Worm (Caenorhabditis elegans) whole organism, young adult: ENCODE results near the gene Y73F8A.36.

Source experiments
- B0261.1 ChIP-seq: sonication (generic microtip); optimal IDR thresholded peaks from 2 replicates; lab custom pipeline; 2016; ENCODE audit warnings: mild to moderate bottlenecking, missing genetic modification characterization, moderate library complexity, missing compliant biosample characterization
- F23B12.7 ChIP-seq: sonication (generic microtip); optimal IDR thresholded peaks from 2 replicates; lab custom pipeline; 2017; ENCODE audit warnings: missing genetic modification characterization, mild to moderate bottlenecking, missing compliant biosample characterization, antibody characterized with exemption, moderate library complexity; ENCODE audit not compliant: insufficient read depth
- F33H1.4 ChIP-seq: fragments of 200-800 bp; sonication (Bioruptor generic); IDR thresholded peaks from 2 replicates; pipeline ENCODE4 v1.3.6; 2022; ENCODE audit warnings: missing genetic modification reagents, missing genetic modification characterization, missing compliant biosample characterization
- F57A8.1 ChIP-seq: fragments of 200-800 bp; sonication (Bioruptor generic); optimal IDR thresholded peaks from 2 replicates; lab custom pipeline; 2018; ENCODE audit warnings: mild to moderate bottlenecking, missing genetic modification characterization, moderate library complexity, missing compliant biosample characterization
- Y56A3A.18 ChIP-seq: fragments of 200-800 bp; sonication (Bioruptor generic); IDR thresholded peaks from 2 replicates; pipeline ENCODE4 v1.3.6; 2022; ENCODE audit warnings: missing genetic modification reagents, missing genetic modification characterization, missing compliant biosample characterization
- Y95B8A.8 ChIP-seq: fragments of 200-800 bp; sonication (Bioruptor generic); IDR thresholded peaks from 2 replicates; pipeline ENCODE4 v1.3.6; 2022; ENCODE audit warnings: missing genetic modification reagents, missing genetic modification characterization, missing compliant biosample characterization
- aptf-3 ChIP-seq: fragments of 200-800 bp; sonication (Bioruptor generic); IDR thresholded peaks from 2 replicates; pipeline ENCODE4 v1.3.6; 2022; ENCODE audit warnings: missing genetic modification characterization, missing compliant biosample characterization
- atf-7 ChIP-seq: sonication (generic microtip); optimal IDR thresholded peaks from 2 replicates; lab custom pipeline; 2017; ENCODE audit warnings: mild to moderate bottlenecking, missing genetic modification characterization, missing compliant biosample characterization
- attf-3 ChIP-seq: fragments of 200-800 bp; sonication (Bioruptor generic); conservative IDR thresholded peaks from 2 replicates; pipeline ENCODE4 v1.3.6; 2022; ENCODE audit warnings: missing genetic modification reagents, missing genetic modification characterization, missing compliant biosample characterization
- attf-5 ChIP-seq: fragments of 200-800 bp; sonication (Bioruptor generic); optimal IDR thresholded peaks from 2 replicates; lab custom pipeline; 2018; ENCODE audit warnings: mild to moderate bottlenecking, missing genetic modification characterization, missing compliant biosample characterization
- attf-6 ChIP-seq: fragments of 200-800 bp; sonication (Bioruptor generic); IDR thresholded peaks from 2 replicates; pipeline ENCODE4 v1.3.6; 2022; ENCODE audit warnings: missing genetic modification reagents, missing genetic modification characterization, missing compliant biosample characterization
- cebp-2 ChIP-seq: fragments of 200-800 bp; sonication (Bioruptor generic); IDR thresholded peaks from 2 replicates; pipeline ENCODE4 v1.3.6; 2022; ENCODE audit warnings: missing genetic modification characterization, missing compliant biosample characterization
- ceh-27 ChIP-seq: fragments of 200-800 bp; sonication (Bioruptor generic); optimal IDR thresholded peaks from 2 replicates; lab custom pipeline; 2018; ENCODE audit warnings: mild to moderate bottlenecking, missing genetic modification characterization, moderate library complexity, missing compliant biosample characterization
- ceh-40 ChIP-seq: fragments of 200-800 bp; sonication (Bioruptor generic); IDR thresholded peaks from 2 replicates; pipeline ENCODE4 v1.3.6; 2022; ENCODE audit warnings: missing genetic modification characterization, missing compliant biosample characterization
- ceh-79 ChIP-seq: sonication (generic microtip); optimal IDR thresholded peaks from 2 replicates; lab custom pipeline; 2017; ENCODE audit warnings: mild to moderate bottlenecking, missing genetic modification characterization, missing compliant biosample characterization
- dpff-1 ChIP-seq: sonication (generic microtip); optimal IDR thresholded peaks from 2 replicates; lab custom pipeline; 2017; ENCODE audit warnings: mild to moderate bottlenecking, missing genetic modification characterization, missing compliant biosample characterization
- egl-18 ChIP-seq: fragments of 200-800 bp; sonication (Bioruptor generic); IDR thresholded peaks from 2 replicates; pipeline ENCODE4 v1.3.6; 2022; ENCODE audit warnings: missing genetic modification reagents, missing genetic modification characterization, missing compliant biosample characterization
- gei-17 ChIP-seq: fragments of 200-800 bp; sonication (Bioruptor generic); optimal IDR thresholded peaks from 2 replicates; lab custom pipeline; 2018; ENCODE audit warnings: mild to moderate bottlenecking, missing genetic modification characterization, missing compliant biosample characterization
- hmg-1.2 ChIP-seq: fragments of 200-800 bp; sonication (Bioruptor generic); IDR thresholded peaks from 2 replicates; pipeline ENCODE4 v1.3.6; 2022; ENCODE audit warnings: missing genetic modification reagents, missing genetic modification characterization, missing compliant biosample characterization
- let-526 ChIP-seq: fragments of 200-800 bp; sonication (Bioruptor generic); IDR thresholded peaks from 2 replicates; pipeline ENCODE4 v1.3.6; 2022; ENCODE audit warnings: missing genetic modification reagents, missing genetic modification characterization, missing compliant biosample characterization
- let-607 ChIP-seq, 2 experiments: fragments of 200-800 bp in 1 of 2; sonication (Bioruptor generic) in 1 of 2; sonication (generic microtip) in 1 of 2; optimal IDR thresholded peaks; 2 replicates each; lab custom pipeline; 2016 to 2018; ENCODE audit warnings: mild to moderate bottlenecking in 2 of 2, missing compliant biosample characterization in 2 of 2, missing genetic modification characterization in 2 of 2, moderate library complexity in 2 of 2, missing genotype in 1 of 2
- lin-40 ChIP-seq: sonication (generic microtip); optimal IDR thresholded peaks from 2 replicates; lab custom pipeline; 2016; ENCODE audit warnings: missing genetic modification characterization, mild to moderate bottlenecking, missing compliant biosample characterization, missing genotype, missing genetic modification reagents
- lir-1 ChIP-seq: fragments of 200-800 bp; sonication (Bioruptor generic); conservative IDR thresholded peaks from 2 replicates; pipeline ENCODE4 v1.3.6; 2022; ENCODE audit warnings: missing genetic modification reagents, missing genetic modification characterization, missing compliant biosample characterization
- mel-28 ChIP-seq: sonication (generic microtip); optimal IDR thresholded peaks from 2 replicates; lab custom pipeline; 2016; ENCODE audit warnings: borderline replicate concordance, mild to moderate bottlenecking, missing genetic modification characterization, missing compliant biosample characterization
- mes-4 ChIP-seq: sonication (generic microtip); optimal IDR thresholded peaks from 2 replicates; lab custom pipeline; 2016; ENCODE audit warnings: missing genotype, missing genetic modification characterization, missing compliant biosample characterization
- pbrm-1 ChIP-seq: fragments of 200-800 bp; sonication (Bioruptor generic); IDR thresholded peaks from 2 replicates; pipeline ENCODE4 v1.3.6; 2022; ENCODE audit warnings: missing genetic modification reagents, missing genetic modification characterization, missing compliant biosample characterization
- rec-8 ChIP-seq, 2 experiments: sonication (generic microtip); optimal IDR thresholded peaks; 2 replicates each; lab custom pipeline; 2016; ENCODE audit warnings: mild to moderate bottlenecking in 2 of 2, missing genetic modification characterization in 2 of 2, missing genetic modification reagents in 2 of 2, missing genotype in 2 of 2, missing biosample characterization in 1 of 2, missing compliant biosample characterization in 1 of 2, moderate library complexity in 1 of 2
- repo-1 ChIP-seq: sonication (generic microtip); optimal IDR thresholded peaks from 2 replicates; lab custom pipeline; 2017; ENCODE audit warnings: mild to moderate bottlenecking, missing genetic modification characterization, missing compliant biosample characterization
- snpc-4 ChIP-seq, 5 experiments: fragments of 150-350 bp in 1 of 5; sonication (generic microtip) in 4 of 5; optimal IDR thresholded peaks; 2 replicates each; lab custom pipeline; 2014 to 2018; ENCODE audit warnings: missing genetic modification characterization in 5 of 5, missing biosample characterization in 3 of 5, antibody characterized with exemption in 2 of 5, mild to moderate bottlenecking in 2 of 5, missing compliant biosample characterization in 2 of 5, missing genotype in 2 of 5, moderate library complexity in 2 of 5, missing genetic modification reagents in 1 of 5
- sptf-2 ChIP-seq: fragments of 200-800 bp; sonication (Bioruptor generic); optimal IDR thresholded peaks from 2 replicates; lab custom pipeline; 2018; ENCODE audit warnings: mild to moderate bottlenecking, missing genetic modification characterization, missing compliant biosample characterization
- tbp1 ChIP-seq: fragments of 200-800 bp; sonication (Bioruptor generic); optimal IDR thresholded peaks from 2 replicates; lab custom pipeline; 2018; ENCODE audit warnings: mild to moderate bottlenecking, missing genetic modification characterization, missing compliant biosample characterization
- tbx-9 ChIP-seq: sonication (generic microtip); optimal IDR thresholded peaks from 2 replicates; lab custom pipeline; 2016; ENCODE audit warnings: borderline replicate concordance, missing genetic modification characterization, inconsistent platforms, missing compliant biosample characterization
- tlf-1 ChIP-seq: fragments of 200-800 bp; sonication (Bioruptor generic); optimal IDR thresholded peaks from 2 replicates; lab custom pipeline; 2018; ENCODE audit warnings: mild to moderate bottlenecking, missing genetic modification characterization, missing compliant biosample characterization
- xnd-1 ChIP-seq: sonication (generic microtip); optimal IDR thresholded peaks from 2 replicates; lab custom pipeline; 2016; ENCODE audit warnings: missing genotype, missing genetic modification reagents, missing genetic modification characterization, missing compliant biosample characterization
- ztf-3 ChIP-seq: fragments of 200-800 bp; sonication (Bioruptor generic); optimal IDR thresholded peaks from 2 replicates; lab custom pipeline; 2018; ENCODE audit warnings: mild to moderate bottlenecking, missing genetic modification characterization, missing compliant biosample characterization

Gene Y73F8A.36

DNA sequence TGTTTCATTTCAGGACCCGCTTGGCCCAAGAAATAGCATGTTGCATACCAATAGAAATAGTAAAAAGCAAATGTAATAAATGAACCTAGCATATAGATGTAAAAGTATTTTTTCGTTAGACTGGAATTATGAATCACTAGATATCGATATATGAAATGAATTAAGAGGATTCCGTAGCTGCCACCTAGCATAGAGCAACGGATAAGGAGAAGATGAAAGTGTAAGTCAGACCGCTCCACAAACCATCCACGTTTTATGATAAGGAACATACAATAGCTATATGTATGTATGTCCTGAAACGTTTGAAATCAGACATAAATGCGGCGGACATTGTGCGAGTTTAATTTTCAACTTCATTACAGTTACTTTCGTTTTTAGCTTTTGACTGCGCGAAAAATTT, 5.3 kb downstream of the Y73F8A.36 start (continued):
- TF ChIP-seq attf-5 (GFP tag; lab: Kevin White, UChicago) (no peak), aptf-3 (no peak)

DNA sequence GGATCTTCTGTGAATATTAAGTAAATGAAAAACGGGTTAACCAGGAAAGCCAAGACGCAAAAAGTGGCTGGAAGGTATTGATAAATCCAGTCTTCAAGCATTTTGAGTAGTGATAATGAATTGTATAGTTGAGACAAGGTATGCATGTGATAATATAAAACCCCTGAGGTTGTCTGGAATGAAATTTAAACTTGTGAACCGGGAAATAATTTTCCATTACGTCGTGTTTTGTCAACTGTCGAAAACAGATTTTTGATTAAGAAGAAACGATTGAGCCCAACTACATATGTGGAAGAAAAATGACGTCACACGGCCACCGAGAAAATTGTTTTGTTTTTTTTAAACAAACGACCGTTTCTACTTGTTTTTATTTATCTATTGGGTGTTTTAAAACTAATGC, 6.4 kb downstream of the Y73F8A.36 start, which contains the start of gene srj-42:
Gene srj-42, minus strand, starts transcription at position 101 of the 400 bp plus-strand sequence.
- TF ChIP-seq gei-17 (GFP tag; lab: Kevin White, UChicago) (no peak), ceh-27 (GFP tag; lab: Kevin White, UChicago) (no peak), Y56A3A.18 (GFP tag; lab: Robert Waterston, UW) (no peak), tlf-1 (GFP tag; lab: Kevin White, UChicago) (no peak), tbp1 (GFP tag; lab: Kevin White, UChicago) (no peak), cebp-2 (GFP tag; lab: Robert Waterston, UW) (no peak), mes-4 (tag; lab: Kevin White, UChicago) (no peak)

DNA sequence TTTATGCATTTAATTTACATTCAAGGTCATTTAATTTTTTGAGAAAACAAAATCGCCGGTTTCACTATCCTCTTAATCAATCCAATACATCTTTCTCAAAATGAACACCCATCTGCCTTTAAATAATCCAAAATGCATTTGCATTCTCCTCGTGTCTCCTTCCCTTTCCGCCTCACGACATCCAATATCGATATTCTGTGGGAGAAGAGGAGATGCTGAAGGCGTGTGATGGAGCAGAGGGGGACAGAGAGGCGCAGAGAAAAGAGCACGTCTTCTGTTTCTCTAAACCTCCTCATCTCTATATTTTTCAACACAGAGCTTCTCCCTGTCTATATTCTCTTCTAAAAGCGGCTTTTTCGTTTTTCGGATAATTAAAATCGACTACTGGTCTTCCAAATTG, 13.8 kb downstream of the Y73F8A.36 start, which contains the start of gene Y73F8A.5:
Gene Y73F8A.5, plus strand, starts transcription at position 321 of the 400 bp plus-strand sequence.
- no peak for TF ChIP-seq lir-1 (GFP tag; lab: Robert Waterston, UW)
- TF ChIP-seq hmg-1.2 (GFP tag; lab: Robert Waterston, UW), result peak; percentile 63; the same call in 1 of the 2 replicates
- no peak for TF ChIP-seq egl-18 (GFP tag; lab: Robert Waterston, UW)
- TF ChIP-seq snpc-4 (GFP tag; optimal IDR thresholded peaks at IDR 0.05; lab: Kevin White, UChicago), result no peak
- TF ChIP-seq snpc-4 (tag; optimal IDR thresholded peaks at IDR 0.05; lab: Kevin White, UChicago), result peak in 1 of 4 experiments; percentile 2
- no peak for TF ChIP-seq mel-28

DNA sequence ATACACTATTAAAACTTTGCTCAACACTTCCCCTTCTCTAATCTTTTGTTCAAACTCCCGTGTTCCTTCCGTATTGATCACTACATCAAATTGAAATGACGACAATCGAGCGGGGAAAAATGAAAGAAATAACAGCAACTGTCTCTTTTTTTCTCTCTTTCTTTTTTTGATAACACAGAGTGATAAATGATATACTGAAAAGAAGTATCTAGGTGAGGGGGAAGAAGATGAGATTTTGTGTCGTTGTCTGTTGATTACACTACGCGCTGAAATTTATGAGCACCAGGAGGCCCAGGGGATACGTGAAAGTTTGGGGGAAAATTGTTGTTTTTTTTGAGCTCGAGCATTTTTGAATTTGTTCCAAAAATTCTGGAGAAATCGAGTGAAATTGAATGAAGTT, 28.3 kb downstream of the Y73F8A.36 start:
- TF ChIP-seq pbrm-1 (GFP tag; lab: Robert Waterston, UW) (no peak), B0261.1 (no peak), repo-1 (tag; lab: Kevin White, UChicago) (no peak), attf-6 (no peak), F33H1.4 (no peak), Y95B8A.8 (GFP tag; lab: Robert Waterston, UW) (no peak), lin-40 (tag; lab: Kevin White, UChicago) (no peak), F23B12.7 (tag; lab: Kevin White, UChicago) (no peak), sptf-2 (GFP tag; lab: Kevin White, UChicago) (no peak), atf-7 (tag; lab: Kevin White, UChicago) (no peak), tbx-9 (tag; lab: Kevin White, UChicago) (no peak), attf-5 (GFP tag; lab: Kevin White, UChicago) (no peak), attf-3 (no peak), ceh-40 (GFP tag; lab: Robert Waterston, UW) (no peak), mel-28 (no peak)

DNA sequence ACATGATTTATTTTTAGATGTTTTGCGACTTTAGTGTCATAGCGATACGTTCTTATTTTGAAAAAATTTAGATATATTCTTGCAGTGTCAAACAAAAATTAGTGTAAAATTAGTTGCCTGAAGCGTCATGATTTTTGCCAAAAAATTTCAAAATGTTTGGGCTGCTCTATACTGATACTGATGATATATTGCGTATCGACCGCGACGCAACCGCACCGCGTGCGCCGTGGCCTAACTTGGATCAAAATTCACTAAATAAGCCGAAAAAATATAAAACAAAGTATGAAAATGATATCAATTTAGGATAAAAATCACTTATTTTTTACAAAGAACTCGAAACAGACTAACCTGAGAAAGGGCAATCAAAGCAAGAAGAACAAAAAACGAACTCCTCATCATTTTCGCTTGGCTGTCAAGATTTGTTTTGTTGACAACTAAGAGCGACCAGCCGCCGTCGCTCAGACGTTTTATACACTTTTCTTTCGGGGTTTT, 29.7 kb downstream of the Y73F8A.36 start, which contains the start of gene ccg-1:
Gene ccg-1, minus strand, starts transcription at position 442 of the 492 bp plus-strand sequence.
- TF ChIP-seq ztf-3 (GFP tag; lab: Kevin White, UChicago), result no peak
- no peak for TF ChIP-seq let-526 (GFP tag; lab: Robert Waterston, UW)
- no peak for TF ChIP-seq rec-8 (tag; optimal IDR thresholded peaks at IDR 0.05; lab: Kevin White, UChicago)
- peak; percentile 74 for TF ChIP-seq attf-6
- no peak for TF ChIP-seq F57A8.1 (GFP tag; lab: Kevin White, UChicago)
- no peak for TF ChIP-seq snpc-4 (GFP tag; optimal IDR thresholded peaks at IDR 0.05; lab: Kevin White, UChicago)
- TF ChIP-seq snpc-4 (tag; optimal IDR thresholded peaks at IDR 0.05; lab: Kevin White, UChicago), result peak in 1 of 4 experiments; percentile 30
- TF ChIP-seq dpff-1 (tag; lab: Kevin White, UChicago), result no peak
- TF ChIP-seq xnd-1 (tag; lab: Kevin White, UChicago), result no peak
- TF ChIP-seq ceh-79 (tag; lab: Kevin White, UChicago), result no peak
- TF ChIP-seq let-607 (tag; optimal IDR thresholded peaks at IDR 0.05; lab: Kevin White, UChicago), result no peak
